Fruit fly (Drosophila melanogaster): Measurements from ENCODE around the gene Cpr23B.

The Cpr23B gene

DNA sequence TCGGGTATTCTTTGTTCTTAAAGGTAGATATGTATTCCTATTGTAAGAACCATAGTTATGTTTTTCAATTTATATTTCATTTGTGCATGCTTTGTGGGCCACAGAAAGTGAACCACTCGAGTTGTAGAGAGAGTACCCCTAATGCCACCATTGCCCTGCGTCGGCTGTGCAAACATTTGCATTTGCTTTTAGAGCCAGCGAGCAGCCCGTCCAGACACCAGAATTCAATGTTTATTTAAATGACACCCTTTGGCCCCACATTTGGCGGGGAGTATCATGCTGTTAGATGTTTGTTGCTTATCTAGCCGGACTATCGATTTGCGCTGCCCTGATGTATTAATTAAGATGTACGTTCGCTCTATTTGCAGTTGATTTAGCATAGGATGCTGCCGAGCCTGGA is 26.4 kb downstream of the Cpr23B start:
- no peak for TF ChIP-seq noc (tag; optimal IDR thresholded peaks at IDR 0.05)

DNA sequence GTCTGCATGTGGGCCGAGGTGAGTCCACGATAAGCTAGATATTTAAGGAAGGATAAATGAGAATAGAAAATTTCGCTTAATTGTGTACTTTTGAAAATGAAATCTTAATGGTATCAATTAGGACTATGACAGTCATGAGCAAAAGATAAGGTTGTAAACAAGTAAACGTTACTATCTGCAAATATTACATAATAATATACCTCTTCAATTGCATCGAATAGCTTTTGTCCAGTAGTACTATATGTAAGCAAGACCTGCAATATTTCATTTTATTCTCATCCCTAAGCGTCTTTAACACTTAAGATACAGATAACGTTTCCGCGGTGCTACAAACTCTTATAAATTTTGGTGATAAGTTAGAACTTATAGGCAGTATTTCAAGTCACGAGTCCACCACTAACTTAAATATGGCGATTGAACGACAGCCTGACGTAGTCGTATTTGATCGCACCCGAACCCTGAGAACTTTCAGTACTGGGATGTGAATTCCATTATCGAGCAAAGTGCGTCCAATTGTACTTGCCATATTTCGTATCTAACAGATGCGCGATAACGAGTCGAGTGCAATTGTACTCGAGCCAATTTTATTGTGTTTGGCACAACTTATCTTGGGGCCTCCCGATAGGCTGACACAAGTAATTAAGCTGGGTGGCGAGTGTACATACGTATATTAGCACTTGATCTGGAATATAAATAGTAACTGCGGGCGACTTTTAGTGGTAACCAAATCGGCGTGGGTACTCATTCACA is 27.5 kb downstream of the Cpr23B start:
- peak; percentile 43 for TF ChIP-seq noc (tag; optimal IDR thresholded peaks at IDR 0.05)

DNA sequence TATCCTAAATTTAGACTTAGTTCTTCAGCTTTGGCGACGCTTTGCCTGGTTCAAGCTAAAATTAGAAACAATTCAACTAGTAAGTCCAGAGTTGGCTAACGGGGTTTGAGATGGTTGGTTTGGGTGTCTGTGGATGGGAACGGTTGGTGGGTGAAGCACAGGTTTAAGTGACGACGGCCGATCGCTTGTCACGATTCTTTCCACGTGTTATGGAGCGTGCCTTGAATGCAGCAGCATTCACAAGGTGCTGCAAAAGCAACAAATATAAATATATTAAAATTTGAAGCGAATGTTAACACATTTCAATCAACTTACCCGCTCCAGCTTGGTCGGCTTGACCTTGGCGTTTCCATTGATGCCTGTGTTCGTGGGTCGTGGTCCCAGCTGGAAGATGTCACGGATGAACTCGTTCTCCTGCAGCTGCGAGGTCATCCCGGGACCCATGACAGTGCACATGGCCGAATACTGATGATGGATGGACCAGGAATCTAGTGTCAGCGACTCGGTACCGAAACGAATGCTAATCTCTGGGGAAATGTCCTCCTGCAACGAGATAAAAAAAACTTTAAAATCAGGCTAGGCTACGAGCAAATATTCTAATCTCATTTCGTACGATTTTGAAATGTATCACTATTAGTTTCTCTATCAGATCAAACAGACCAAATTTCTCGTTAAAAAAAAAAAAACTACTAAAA is 30.9 kb downstream of the Cpr23B start, which contains the start of gene CG8813:
Gene CG8813 (plus strand): TSS at position 645 of the 695 bp plus-strand sequence.
- no peak for TF ChIP-seq noc (tag; optimal IDR thresholded peaks at IDR 0.05)

DNA sequence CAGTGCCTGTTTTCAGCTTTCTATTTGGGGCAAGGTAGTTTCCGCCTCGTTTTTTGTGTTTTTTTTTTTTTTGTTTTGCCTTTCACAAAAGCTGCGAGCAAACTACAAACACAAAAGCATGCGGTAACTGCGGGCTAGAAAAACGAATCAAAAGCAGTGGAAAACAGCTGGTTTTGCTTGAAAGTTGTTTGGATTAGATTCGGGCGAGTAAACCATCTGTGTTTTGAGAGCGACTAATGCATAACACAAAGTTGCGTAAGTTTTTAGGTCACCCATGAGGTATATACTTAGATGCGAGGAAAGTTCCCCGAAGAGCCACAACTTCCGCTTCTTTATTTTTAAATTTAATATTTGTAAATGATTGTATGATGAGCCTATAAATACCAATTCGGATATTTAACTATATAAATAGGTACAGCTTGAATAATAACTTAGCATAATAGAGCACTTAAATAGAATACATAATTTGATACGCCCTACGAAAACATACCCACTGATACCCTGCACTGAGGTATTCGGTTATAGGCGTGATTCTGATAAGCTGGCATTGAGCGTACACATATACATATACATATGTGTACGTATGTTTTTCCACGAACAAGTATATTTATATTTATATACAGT is 34.2 kb downstream of the Cpr23B start:
- peak; percentile 44 for TF ChIP-seq noc (tag; optimal IDR thresholded peaks at IDR 0.05)

DNA sequence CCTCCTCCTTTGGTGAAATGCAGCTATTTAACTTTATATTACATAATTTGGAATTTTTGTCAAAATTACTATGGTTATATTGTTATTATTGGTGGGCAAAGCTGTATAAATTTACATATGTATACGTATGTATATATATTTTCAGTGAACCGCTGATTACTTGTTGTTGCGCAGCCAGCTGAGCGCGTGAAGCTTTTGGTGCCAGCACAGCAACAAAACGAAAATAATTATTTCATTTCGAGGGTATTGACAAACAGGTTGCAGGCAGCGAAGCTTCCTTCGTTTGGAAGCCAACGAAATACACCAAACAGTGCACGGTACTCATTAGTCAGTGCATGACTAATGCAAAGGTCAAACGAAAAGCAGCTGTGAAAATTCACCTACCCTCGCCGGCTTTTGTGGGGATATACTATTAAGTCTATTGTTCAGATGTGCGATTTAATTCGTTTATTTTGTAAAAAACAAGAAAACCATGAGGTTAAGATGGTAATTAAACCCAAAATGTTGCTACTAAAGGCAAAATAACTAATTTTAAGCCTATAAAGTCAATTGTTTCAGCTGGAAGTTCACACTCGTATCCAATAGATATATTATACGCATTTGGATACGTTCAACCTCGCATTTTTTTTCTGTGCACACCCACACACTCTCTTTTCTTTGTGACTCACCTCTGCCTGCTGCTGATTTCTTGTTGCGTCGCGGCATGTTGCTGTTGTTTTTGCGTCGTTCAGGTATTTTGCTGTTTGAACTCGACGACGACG is 34.9 kb downstream of the Cpr23B start:
- peak; percentile 2 for TF ChIP-seq noc (tag; optimal IDR thresholded peaks at IDR 0.05)

DNA sequence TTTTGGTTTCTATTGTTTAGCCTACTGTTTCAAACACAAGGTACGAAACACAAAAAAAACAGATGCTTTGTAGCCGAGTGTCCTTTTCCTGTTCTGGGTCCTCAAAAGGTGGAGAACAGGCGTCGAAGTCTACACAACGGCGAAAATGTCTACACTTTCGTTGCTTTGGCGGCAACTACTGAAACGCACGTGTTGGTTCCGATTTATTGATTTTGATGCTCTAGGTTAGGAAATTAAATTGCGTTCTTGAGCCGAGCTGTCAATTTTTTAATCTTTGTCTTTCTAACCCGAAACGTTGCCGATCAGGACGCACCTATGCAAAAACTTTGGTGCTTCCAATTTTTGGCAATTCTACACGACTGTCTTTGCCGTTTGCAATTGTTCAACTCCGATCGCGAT is 35.5 kb downstream of the Cpr23B start:
- no peak for TF ChIP-seq noc (tag; optimal IDR thresholded peaks at IDR 0.05)

DNA sequence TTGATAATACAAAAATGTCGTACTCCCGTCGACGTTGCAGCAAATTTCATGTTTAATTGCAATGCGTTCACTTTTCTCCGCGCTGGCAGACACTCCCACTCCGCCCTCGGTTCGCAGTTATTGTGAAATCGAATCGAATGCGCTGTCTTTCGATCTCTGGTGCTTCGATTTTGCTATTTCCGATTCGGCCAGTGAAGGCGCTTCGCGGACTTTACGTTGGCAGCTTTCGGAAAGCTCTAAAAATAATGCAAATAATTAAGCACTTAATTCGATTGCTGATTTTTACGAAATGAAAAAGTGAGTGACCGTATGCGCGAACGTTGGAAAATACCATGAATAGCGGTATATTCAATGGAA is 36.0 kb downstream of the Cpr23B start, which contains the start of gene Ifrd1:
Gene Ifrd1 (minus strand): TSS at position 305 of the 357 bp plus-strand sequence.
- TF ChIP-seq noc (tag; optimal IDR thresholded peaks at IDR 0.05) = no peak

DNA sequence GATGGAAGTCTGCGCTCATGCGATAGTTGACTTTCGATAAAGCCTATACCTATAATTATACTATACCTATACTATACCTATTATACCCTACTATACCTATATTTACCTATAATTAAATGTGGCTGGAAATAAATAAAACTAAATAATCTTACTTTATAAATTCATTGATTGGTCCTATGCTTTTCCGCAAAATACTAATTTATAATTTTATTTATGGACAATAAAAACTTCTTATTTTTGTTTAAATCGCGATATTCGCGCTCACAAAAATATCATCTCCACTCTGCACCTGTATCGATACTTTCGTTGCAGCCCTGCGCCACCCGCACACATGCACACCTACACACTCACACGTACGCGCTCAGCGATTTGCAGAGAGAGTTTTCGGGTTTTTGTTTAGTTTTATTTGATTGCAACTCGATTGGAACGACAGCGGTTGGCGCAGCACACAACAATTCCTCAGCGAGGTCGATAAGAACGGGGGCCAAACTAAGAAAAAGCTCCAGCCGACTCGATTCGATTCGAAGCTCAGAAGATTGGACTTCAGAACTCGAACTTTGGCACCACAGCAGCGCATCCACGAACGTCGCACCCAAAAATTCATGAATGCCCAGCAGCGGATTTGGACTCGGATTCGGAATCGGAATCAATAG is 36.5 kb downstream of the Cpr23B start, which contains the start of gene CG8814:
Gene CG8814 (plus strand): TSS at position 349 of the 653 bp plus-strand sequence.
- peak; percentile 72 for TF ChIP-seq noc (tag; optimal IDR thresholded peaks at IDR 0.05)

DNA sequence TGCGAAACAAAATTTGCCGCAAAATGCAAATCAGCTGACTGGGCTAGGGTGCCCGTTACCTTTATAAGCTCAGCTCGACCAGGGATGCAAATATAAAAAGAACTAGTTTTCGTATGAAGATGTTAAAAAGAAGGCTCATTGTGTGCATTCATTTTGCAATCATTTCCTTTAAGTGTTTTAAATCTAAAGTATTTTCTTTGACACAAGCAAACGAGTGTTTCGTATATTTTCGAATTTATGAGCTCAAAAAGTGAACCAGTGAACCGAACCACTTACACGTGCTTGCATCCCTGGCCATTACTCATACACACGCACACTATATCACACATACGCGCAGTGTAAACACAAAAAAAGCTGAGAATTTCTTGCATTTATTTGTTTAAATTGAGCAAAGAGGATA is 40.0 kb downstream of the Cpr23B start, which contains the start of the genes Prx6a and Sbat:
Gene Prx6a (minus strand): TSS at position 45 of the 400 bp plus-strand sequence.
Gene Sbat (plus strand): TSS at position 157 of the 400 bp plus-strand sequence.
- peak; percentile 79 for TF ChIP-seq noc (tag; optimal IDR thresholded peaks at IDR 0.05)

DNA sequence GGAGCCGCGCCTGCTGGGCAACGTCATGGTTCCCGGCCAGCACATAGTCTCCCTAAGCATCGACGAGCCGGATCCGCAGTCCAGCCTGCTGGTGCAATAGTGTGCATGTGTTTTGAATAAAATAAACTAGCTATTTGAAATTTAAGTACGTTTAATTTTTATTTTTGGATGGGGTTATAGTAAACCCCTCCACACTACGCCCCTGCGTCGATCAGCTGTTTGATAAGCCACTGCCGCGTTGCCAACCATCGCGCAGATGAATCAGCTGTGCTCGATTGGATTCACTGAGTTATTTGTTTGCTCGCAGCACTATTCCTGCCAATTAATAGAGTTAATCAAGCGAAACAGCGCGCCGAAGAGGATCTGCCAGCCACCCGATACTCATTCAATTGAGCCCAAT is 40.6 kb downstream of the Cpr23B start, which contains the start of gene RabGGTb:
Gene RabGGTb (plus strand): TSS at position 254 of the 400 bp plus-strand sequence.
- TF ChIP-seq noc (tag; optimal IDR thresholded peaks at IDR 0.05) = peak; percentile 35

DNA sequence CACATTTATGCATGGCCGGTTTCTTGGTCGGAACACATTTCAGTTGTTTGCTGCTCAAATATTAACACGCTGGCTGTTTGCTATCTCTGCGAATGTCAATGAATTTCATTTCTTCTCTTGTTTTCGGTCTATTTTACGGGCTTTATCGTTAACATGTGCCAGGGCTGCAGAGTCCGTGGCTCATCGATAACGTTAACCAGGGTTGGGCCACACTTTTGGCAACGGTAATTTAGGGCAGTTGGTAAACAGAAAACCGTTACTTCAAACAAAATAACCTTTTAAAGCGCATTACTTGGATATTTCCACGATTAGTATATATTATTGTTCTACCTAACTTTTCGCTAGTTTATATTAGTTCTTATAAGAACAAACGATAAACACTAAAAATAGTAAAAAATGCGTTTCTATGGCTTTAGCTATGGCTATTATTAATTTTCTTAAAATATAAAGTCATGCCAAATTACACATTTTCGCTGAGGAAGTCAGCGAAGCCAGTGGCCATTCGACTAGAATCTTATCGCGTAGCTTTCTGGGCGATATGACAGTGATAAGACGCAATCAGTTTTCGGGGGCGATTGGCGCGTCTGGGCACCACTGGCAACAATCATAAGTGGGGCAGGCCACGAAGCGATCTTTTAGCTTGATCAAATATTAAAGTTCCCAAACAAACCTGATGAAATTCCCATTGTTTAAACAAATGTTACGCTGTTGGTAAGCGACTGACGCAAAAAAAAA is 44.9 kb downstream of the Cpr23B start:
- peak; percentile 63 for TF ChIP-seq noc (tag; optimal IDR thresholded peaks at IDR 0.05)

DNA sequence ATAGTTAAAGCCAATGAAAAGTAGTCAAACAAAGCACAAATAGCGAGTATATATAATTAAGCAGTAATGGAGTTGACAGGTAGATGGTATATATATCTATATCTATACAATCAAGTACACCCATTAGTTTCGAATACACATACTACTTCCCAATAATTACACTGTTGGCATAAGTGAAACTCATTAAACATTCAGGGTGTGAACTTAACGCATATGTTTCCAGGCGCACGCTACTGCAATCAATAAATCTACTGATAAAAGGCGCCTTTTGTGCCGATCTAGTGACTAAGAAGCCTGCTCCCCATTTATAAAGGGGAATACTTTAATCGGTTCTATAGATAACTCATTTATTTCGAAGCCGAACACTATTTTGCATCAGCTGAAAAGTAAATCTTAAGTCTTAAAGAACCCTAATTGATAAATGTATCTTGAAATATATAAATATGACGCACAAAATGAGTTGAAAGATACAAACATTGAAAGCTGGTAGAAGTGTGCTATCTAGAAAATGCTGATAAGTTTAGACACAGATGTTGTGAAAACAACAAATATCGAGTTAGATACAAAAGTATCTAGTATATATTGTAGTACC is 45.6 kb downstream of the Cpr23B start:
- TF ChIP-seq noc (tag; optimal IDR thresholded peaks at IDR 0.05) = no peak

DNA sequence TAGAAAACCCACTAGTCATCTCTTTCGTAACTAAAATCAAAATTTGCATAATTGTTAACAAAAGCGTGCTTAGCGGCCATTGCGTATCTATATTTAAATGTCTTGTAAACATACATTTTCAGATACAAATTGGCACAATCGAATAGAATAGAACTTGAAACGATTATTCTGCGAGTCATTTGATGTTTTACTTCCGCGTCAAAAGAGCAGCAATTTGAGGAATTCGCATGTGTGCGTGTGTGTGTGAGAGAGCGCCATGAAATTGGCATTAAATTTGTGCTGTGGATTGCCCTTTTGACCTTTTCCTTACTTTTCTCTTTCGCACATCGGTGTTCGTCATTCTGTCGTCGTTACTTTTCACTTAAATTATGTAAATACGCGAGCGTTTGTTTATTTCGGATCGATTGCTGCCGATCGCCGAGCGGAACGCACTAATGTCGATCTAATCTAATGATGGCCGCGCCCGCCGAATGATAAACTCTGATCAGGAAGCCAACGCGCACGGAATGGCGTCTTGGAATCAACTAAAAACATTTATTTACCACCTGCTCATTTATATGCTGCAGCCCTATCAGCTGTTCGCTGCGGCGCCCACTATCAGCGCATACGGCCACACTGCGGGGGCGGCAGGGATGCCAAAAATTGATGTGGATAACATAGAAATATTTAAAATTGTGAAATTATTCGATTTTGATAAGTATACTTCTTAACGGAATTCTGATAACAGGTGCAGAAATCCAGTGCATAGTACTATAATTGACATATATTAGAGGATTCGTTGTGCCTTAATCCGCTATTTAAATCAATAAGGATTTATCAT is 46.7 kb downstream of the Cpr23B start:
- no peak for TF ChIP-seq noc (tag; optimal IDR thresholded peaks at IDR 0.05)
